Fruit fly (Drosophila melanogaster) whole organism, embryonic: ENCODE data around the gene CG5262.

Source experiments
- Antp ChIP-seq: fragments of 200-800 bp; sonication (Bioruptor generic); optimal IDR thresholded peaks from 3 replicates; lab custom pipeline; 2016; ENCODE audit warnings: missing biosample characterization, missing genetic modification characterization
- Atf3 ChIP-seq: fragments of 200-800 bp; sonication (Bioruptor generic); optimal IDR thresholded peaks from 3 replicates; lab custom pipeline; 2016; ENCODE audit warnings: missing biosample characterization, missing genetic modification characterization
- BtbVII ChIP-seq: fragments of 200-800 bp; sonication (Bioruptor generic); optimal IDR thresholded peaks from 3 replicates; lab custom pipeline; 2017; ENCODE audit warnings: missing biosample characterization, mild to moderate bottlenecking, missing genetic modification characterization
- CG12942 ChIP-seq: fragments of 200-800 bp; sonication (Bioruptor generic); optimal IDR thresholded peaks from 3 replicates; lab custom pipeline; 2016; ENCODE audit warnings: missing biosample characterization, missing genetic modification characterization
- CG14441 ChIP-seq: fragments of 200-800 bp; sonication (Bioruptor generic); IDR thresholded peaks from 2 replicates; pipeline ENCODE4 v1.3.6; 2022; ENCODE audit warnings: missing biosample characterization, missing genetic modification characterization
- CG14860 ChIP-seq: fragments of 200-800 bp; sonication (Bioruptor generic); IDR thresholded peaks from 3 replicates; pipeline ENCODE4 v1.3.6; 2022; ENCODE audit warnings: missing biosample characterization, missing genetic modification characterization; ENCODE audit not compliant: partially characterized antibody
- CG15601 ChIP-seq: fragments of 200-800 bp; sonication (Bioruptor generic); optimal IDR thresholded peaks from 3 replicates; lab custom pipeline; 2019; ENCODE audit warnings: missing biosample characterization, mild to moderate bottlenecking, missing genetic modification characterization, moderate library complexity
- CG17802 ChIP-seq: fragments of 200-800 bp; sonication (Bioruptor generic); optimal IDR thresholded peaks from 2 replicates; lab custom pipeline; 2018; ENCODE audit warnings: missing biosample characterization, mild to moderate bottlenecking, missing genetic modification characterization, moderate library complexity
- CG18011 ChIP-seq: fragments of 200-800 bp; sonication (Bioruptor generic); optimal IDR thresholded peaks from 2 replicates; lab custom pipeline; 2017; ENCODE audit warnings: missing biosample characterization, missing genetic modification characterization, mild to moderate bottlenecking, moderate library complexity, missing genotype
- CG18262 ChIP-seq: fragments of 200-800 bp; optimal IDR thresholded peaks from 3 replicates; lab custom pipeline; 2019; ENCODE audit warnings: missing biosample characterization, mild to moderate bottlenecking, missing genetic modification characterization, moderate library complexity
- CG1832 ChIP-seq: fragments of 200-800 bp; sonication (Bioruptor generic); optimal IDR thresholded peaks from 2 replicates; lab custom pipeline; 2017; ENCODE audit warnings: missing biosample characterization, mild to moderate bottlenecking, missing genetic modification characterization, inconsistent platforms
- CG2678 ChIP-seq: fragments of 200-800 bp; sonication (Bioruptor generic); optimal IDR thresholded peaks from 3 replicates; lab custom pipeline; 2019; ENCODE audit warnings: missing biosample characterization, mild to moderate bottlenecking, missing genetic modification characterization, moderate library complexity
- CG3847 ChIP-seq: fragments of 200-800 bp; sonication (Bioruptor generic); IDR thresholded peaks from 2 replicates; pipeline ENCODE4 v1.3.6; 2022; ENCODE audit warnings: missing biosample characterization, missing genetic modification characterization
- CG4820 ChIP-seq: fragments of 200-800 bp; sonication (Bioruptor generic); optimal IDR thresholded peaks from 3 replicates; lab custom pipeline; 2016; ENCODE audit warnings: missing biosample characterization, missing genetic modification characterization
- CG7372 ChIP-seq: fragments of 200-800 bp; sonication (Bioruptor generic); IDR thresholded peaks from 2 replicates; pipeline ENCODE4 v1.3.6; 2022; ENCODE audit warnings: missing biosample characterization, missing genetic modification characterization
- Ets65A ChIP-seq: fragments of 200-800 bp; sonication (Bioruptor generic); peaks from one replicate; lab custom pipeline; 2016; ENCODE audit warnings: missing biosample characterization, missing genetic modification characterization
- GATAe ChIP-seq: fragments of 200-800 bp; sonication (Bioruptor generic); conservative IDR thresholded peaks from 2 replicates; pipeline ENCODE4 v1.3.6; 2022; ENCODE audit warnings: missing biosample characterization, missing genetic modification characterization
- HLH4C ChIP-seq: fragments of 200-800 bp; sonication (Bioruptor generic); IDR thresholded peaks from 3 replicates; pipeline ENCODE4 v1.3.6; 2022; ENCODE audit warnings: missing biosample characterization, missing genetic modification characterization; ENCODE audit not compliant: partially characterized antibody
- Lim3 ChIP-seq: fragments of 200-800 bp; sonication (Bioruptor generic); IDR thresholded peaks from 2 replicates; pipeline ENCODE4 v1.3.6; 2022; ENCODE audit warnings: missing biosample characterization, missing genetic modification characterization
- MBD-R2 ChIP-seq: fragments of 200-800 bp; sonication (Bioruptor generic); IDR thresholded peaks from 2 replicates; pipeline ENCODE4 v1.3.6; 2022; ENCODE audit warnings: missing biosample characterization, missing genetic modification characterization
- NFAT ChIP-seq: fragments of 200-800 bp; sonication (Bioruptor generic); IDR thresholded peaks from 2 replicates; pipeline ENCODE4 v1.3.6; 2022; ENCODE audit warnings: missing biosample characterization, missing genetic modification characterization
- Oaz ChIP-seq: fragments of 200-800 bp; sonication (Bioruptor generic); IDR thresholded peaks from 2 replicates; pipeline ENCODE4 v1.3.6; 2022; ENCODE audit warnings: missing biosample characterization, missing genetic modification characterization
- Ptx1 ChIP-seq: fragments of 200-800 bp; sonication (Bioruptor generic); IDR thresholded peaks from 2 replicates; pipeline ENCODE4 v1.3.6; 2022; ENCODE audit warnings: missing biosample characterization, missing genetic modification characterization
- Scr ChIP-seq: fragments of 200-800 bp; sonication (Bioruptor generic); IDR thresholded peaks from 2 replicates; pipeline ENCODE4 v1.3.6; 2022; ENCODE audit warnings: missing biosample characterization, missing genetic modification characterization; ENCODE audit not compliant: partially characterized antibody
- Six4 ChIP-seq: fragments of 200-800 bp; sonication (Bioruptor generic); optimal IDR thresholded peaks from 2 replicates; lab custom pipeline; 2016; ENCODE audit warnings: missing biosample characterization, missing genetic modification characterization
- ara ChIP-seq: fragments of 200-800 bp; sonication (Bioruptor generic); IDR thresholded peaks from 2 replicates; pipeline ENCODE4 v1.3.6; 2022; ENCODE audit warnings: missing biosample characterization, missing genetic modification characterization
- croc ChIP-seq: fragments of 200-800 bp; sonication (Bioruptor generic); conservative IDR thresholded peaks from 3 replicates; pipeline ENCODE4 v1.3.6; 2022; ENCODE audit warnings: missing biosample characterization, missing genetic modification characterization
- crp ChIP-seq, 2 experiments: fragments of 200-800 bp; sonication (Bioruptor generic); optimal IDR thresholded peaks; 2 replicates in 1 of 2; 3 replicates in 1 of 2; lab custom pipeline; 2017; ENCODE audit warnings: missing biosample characterization in 2 of 2, missing genetic modification characterization in 2 of 2, mild to moderate bottlenecking in 1 of 2, moderate library complexity in 1 of 2
- dati ChIP-seq: fragments of 200-800 bp; sonication (Bioruptor generic); IDR thresholded peaks from 2 replicates; pipeline ENCODE4 v1.3.6; 2022; ENCODE audit warnings: missing biosample characterization, missing genetic modification characterization
- dimm ChIP-seq: fragments of 200-800 bp; sonication (Bioruptor generic); IDR thresholded peaks from 2 replicates; pipeline ENCODE4 v1.3.6; 2022; ENCODE audit warnings: missing biosample characterization, missing genetic modification characterization
- ems ChIP-seq: fragments of 200-800 bp; sonication (Bioruptor generic); optimal IDR thresholded peaks from 3 replicates; lab custom pipeline; 2016; ENCODE audit warnings: missing biosample characterization, missing genetic modification characterization
- esg ChIP-seq: fragments of 200-800 bp; sonication (Bioruptor generic); conservative IDR thresholded peaks from 2 replicates; pipeline ENCODE4 v1.3.6; 2022; ENCODE audit warnings: missing biosample characterization, missing genetic modification characterization
- ewg ChIP-seq: fragments of 200-800 bp; sonication (Bioruptor generic); optimal IDR thresholded peaks from 3 replicates; lab custom pipeline; 2017; ENCODE audit warnings: mild to moderate bottlenecking, missing biosample characterization, missing genetic modification reagents, missing genetic modification characterization
- fd102C ChIP-seq: fragments of 200-800 bp; sonication (Bioruptor generic); optimal IDR thresholded peaks from 2 replicates; lab custom pipeline; 2018; ENCODE audit warnings: missing biosample characterization, mild to moderate bottlenecking, missing genetic modification characterization, moderate library complexity
- gcm ChIP-seq: fragments of 200-800 bp; sonication (Bioruptor generic); optimal IDR thresholded peaks from 2 replicates; lab custom pipeline; 2019; ENCODE audit warnings: missing biosample characterization, mild to moderate bottlenecking, missing genetic modification characterization, moderate library complexity
- gfzf ChIP-seq: fragments of 200-800 bp; sonication (Bioruptor generic); optimal IDR thresholded peaks from 2 replicates; lab custom pipeline; 2016; ENCODE audit warnings: missing biosample characterization, mild to moderate bottlenecking, missing genetic modification characterization, moderate library complexity
- hbn ChIP-seq: fragments of 200-800 bp; sonication (Bioruptor generic); IDR thresholded peaks from 2 replicates; pipeline ENCODE4 v1.3.6; 2022; ENCODE audit warnings: missing biosample characterization, missing genetic modification characterization; ENCODE audit not compliant: partially characterized antibody
- her ChIP-seq: fragments of 200-800 bp; sonication (Bioruptor generic); optimal IDR thresholded peaks from 2 replicates; lab custom pipeline; 2016; ENCODE audit warnings: missing biosample characterization, missing genetic modification characterization
- insv ChIP-seq, 2 experiments: fragments of 200-800 bp; sonication (Bioruptor generic); optimal IDR thresholded peaks; 3 replicates each; lab custom pipeline; 2016 to 2018; ENCODE audit warnings: missing biosample characterization in 2 of 2, missing genetic modification characterization in 2 of 2
- lbe ChIP-seq: fragments of 200-800 bp; sonication (Bioruptor generic); optimal IDR thresholded peaks from 2 replicates; lab custom pipeline; 2016; ENCODE audit warnings: missing biosample characterization, mild to moderate bottlenecking, missing genetic modification characterization
- nerfin-2 ChIP-seq: fragments of 200-800 bp; sonication (Bioruptor generic); IDR thresholded peaks from 2 replicates; pipeline ENCODE4 v1.3.6; 2022; ENCODE audit warnings: missing biosample characterization, missing genetic modification characterization; ENCODE audit not compliant: partially characterized antibody
- oc ChIP-seq: fragments of 200-800 bp; sonication (Bioruptor generic); optimal IDR thresholded peaks from 2 replicates; lab custom pipeline; 2018; ENCODE audit warnings: missing biosample characterization, mild to moderate bottlenecking, missing genetic modification characterization, moderate library complexity
- pb ChIP-seq: fragments of 200-800 bp; sonication (Bioruptor generic); optimal IDR thresholded peaks from 3 replicates; lab custom pipeline; 2016; ENCODE audit warnings: missing biosample characterization, missing genetic modification characterization
- run ChIP-seq: fragments of 200-800 bp; sonication (Bioruptor generic); optimal IDR thresholded peaks from 3 replicates; lab custom pipeline; 2018; ENCODE audit warnings: missing biosample characterization, mild to moderate bottlenecking, missing genetic modification characterization
- schlank ChIP-seq: fragments of 200-800 bp; sonication (Bioruptor generic); optimal IDR thresholded peaks from 2 replicates; lab custom pipeline; 2018; ENCODE audit warnings: missing biosample characterization, mild to moderate bottlenecking, missing genetic modification characterization
- tap ChIP-seq: fragments of 200-800 bp; optimal IDR thresholded peaks from 3 replicates; lab custom pipeline; 2019; ENCODE audit warnings: missing biosample characterization, mild to moderate bottlenecking, missing genetic modification characterization, moderate library complexity
- unc-4 ChIP-seq: fragments of 200-800 bp; sonication (Bioruptor generic); IDR thresholded peaks from 2 replicates; pipeline ENCODE4 v1.3.6; 2022; ENCODE audit warnings: missing biosample characterization, missing genetic modification characterization; ENCODE audit not compliant: partially characterized antibody
- z ChIP-seq: fragments of 200-800 bp; sonication (Bioruptor generic); IDR thresholded peaks from 3 replicates; pipeline ENCODE4 v1.3.6; 2022; ENCODE audit warnings: missing biosample characterization, missing genetic modification characterization

CG5262 gene

DNA sequence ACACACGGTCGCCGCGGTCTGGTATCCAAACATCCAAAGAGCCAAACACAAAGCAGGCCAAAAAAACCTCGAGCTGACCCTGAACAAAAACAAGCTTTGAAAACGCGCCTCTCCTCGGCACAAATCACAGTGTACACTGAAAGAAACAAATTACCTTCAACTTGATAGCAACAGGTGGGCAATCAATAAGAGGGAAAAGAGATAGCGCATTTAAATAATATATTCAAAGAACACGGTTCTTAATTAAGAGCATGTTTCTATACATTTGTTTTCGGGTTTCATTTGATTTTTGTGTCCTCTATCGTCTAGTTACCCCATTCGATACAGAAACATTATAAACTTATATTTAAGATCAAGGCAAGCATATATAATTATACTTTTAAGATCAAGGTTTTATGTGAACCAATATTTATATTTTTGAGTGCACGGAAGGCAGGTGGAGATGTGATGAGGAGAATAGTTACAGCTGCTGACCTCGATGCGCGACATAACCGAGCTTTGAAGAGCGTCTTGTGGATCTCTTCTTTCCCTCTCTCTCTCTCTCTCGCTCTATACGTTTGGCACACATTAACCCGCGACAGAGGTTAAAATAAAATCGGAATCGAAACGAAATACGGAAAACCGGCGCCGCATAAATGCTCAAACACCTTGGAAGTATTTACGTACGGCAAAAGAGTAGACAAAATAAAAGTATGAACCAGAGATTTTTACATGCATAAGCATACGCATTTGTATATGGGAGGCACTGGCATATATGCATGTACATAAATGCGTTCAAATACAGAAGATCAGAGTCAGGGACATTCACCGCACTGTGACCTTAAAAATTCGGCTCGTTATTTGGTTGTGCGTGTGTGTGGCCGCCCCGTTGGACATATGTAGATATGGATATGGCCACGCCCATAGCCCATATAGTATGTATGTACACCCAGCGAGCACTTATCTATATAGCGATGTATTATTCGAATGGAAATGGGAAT, 31.7 kb downstream of the CG5262 start (continued):
- TF ChIP-seq crp (GFP tag; optimal IDR thresholded peaks at IDR 0.05; lab: Kevin White, UChicago) (peak in 1 of 2 experiments; percentile 50), GATAe (GFP tag; lab: Robert Waterston, UW) (0 out of 2 replicates have a peak, but pooled peaks have one; percentile 11), CG15601 (tag; lab: Kevin White, UChicago) (peak; percentile 82), CG3847 (GFP tag; lab: Robert Waterston, UW) (peak; percentile 73), pb (GFP tag; lab: Kevin White, UChicago) (peak; percentile 38), oc (tag; lab: Kevin White, UChicago) (peak; percentile 60), gfzf (GFP tag; lab: Kevin White, UChicago) (no peak), lbe (GFP tag; lab: Kevin White, UChicago) (peak; percentile 30), gcm (peak; percentile 84), dimm (GFP tag; lab: Robert Waterston, UW) (no peak), CG18262 (peak; percentile 91), Antp (GFP tag; lab: Kevin White, UChicago) (peak; percentile 58), Lim3 (GFP tag; lab: Robert Waterston, UW) (0 out of 2 replicates have a peak, but pooled peaks have one; percentile 15), ems (GFP tag; lab: Kevin White, UChicago) (peak; percentile 69), CG7372 (peak; percentile 71), dati (GFP tag; lab: Robert Waterston, UW) (0 out of 2 replicates have a peak, but pooled peaks have one; percentile 28), Scr (GFP tag; lab: Robert Waterston, UW) (no peak), croc (GFP tag; lab: Robert Waterston, UW) (peak; percentile 36; the same call in 2 of the 3 replicates), Ptx1 (peak; percentile 85), ewg (GFP tag; lab: Kevin White, UChicago) (peak; percentile 71), CG1832 (GFP tag; lab: Kevin White, UChicago) (peak; percentile 38), CG12942 (peak; percentile 79), tap (tag; lab: Kevin White, UChicago) (peak; percentile 83)

DNA sequence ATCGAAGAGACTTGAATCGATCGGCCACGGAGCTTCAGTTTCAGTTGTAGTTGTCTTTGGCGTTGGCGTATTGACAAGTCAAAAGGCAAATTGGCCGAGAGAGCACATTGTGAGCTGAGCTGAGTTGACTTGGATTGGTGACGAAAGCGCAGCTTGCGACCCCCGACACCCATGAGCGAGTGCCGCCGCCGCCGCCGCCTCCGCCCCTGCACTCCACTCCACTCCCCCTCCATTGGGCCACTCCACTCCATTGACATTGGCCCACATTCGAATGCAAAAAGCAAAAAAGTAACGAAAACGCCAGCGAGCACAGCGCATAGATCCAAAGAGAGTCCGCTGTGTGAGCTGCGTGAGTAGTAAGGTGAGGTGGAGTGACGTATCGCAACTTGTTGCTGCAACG, 32.5 kb downstream of the CG5262 start:
- TF ChIP-seq CG14441 (no peak), CG2678 (tag; lab: Kevin White, UChicago) (no peak), ara (GFP tag; lab: Robert Waterston, UW) (no peak), CG4820 (no peak), HLH4C (GFP tag; lab: Robert Waterston, UW) (no peak), z (GFP tag; lab: Robert Waterston, UW) (peak; percentile 54; the same call in 1 of the 3 replicates), MBD-R2 (GFP tag; lab: Robert Waterston, UW) (no peak), fd102C (GFP tag; lab: Kevin White, UChicago) (no peak), BtbVII (GFP tag; lab: Kevin White, UChicago) (no peak), CG18011 (no peak), CG17802 (tag; lab: Kevin White, UChicago) (no peak), Ptx1 (no peak), hbn (0 out of 2 replicates have a peak, but pooled peaks have one; percentile 29), her (GFP tag; lab: Kevin White, UChicago) (no peak), Oaz (no peak), schlank (tag; lab: Kevin White, UChicago) (no peak), Six4 (GFP tag; lab: Kevin White, UChicago) (no peak), unc-4 (GFP tag; lab: Robert Waterston, UW) (peak; percentile 35; the same call in 1 of the 2 replicates), Ets65A (GFP tag; lab: Kevin White, UChicago) (no peak), NFAT (GFP tag; lab: Robert Waterston, UW) (no peak), CG14860 (GFP tag; lab: Robert Waterston, UW) (no peak), nerfin-2 (GFP tag; lab: Robert Waterston, UW) (no peak), run (tag; lab: Kevin White, UChicago) (no peak), Atf3 (GFP tag; lab: Kevin White, UChicago) (no peak), insv (GFP tag; optimal IDR thresholded peaks at IDR 0.05; lab: Kevin White, UChicago) (no peak), esg (GFP tag; lab: Robert Waterston, UW) (no peak)
